Worm (Caenorhabditis elegans) whole organism, L4 larva: Measurements from ENCODE around the gene ncs-3.

ENCODE experiments used
- F49E8.2 ChIP-seq: sonication (generic microtip); optimal IDR thresholded peaks from 2 replicates; lab custom pipeline; 2016; ENCODE audit warnings: missing compliant biosample characterization, mild to moderate bottlenecking, missing genetic modification characterization, borderline replicate concordance
- R02D3.7 ChIP-seq: fragments of 150-350 bp; sonication (generic microtip); optimal IDR thresholded peaks from 3 replicates; lab custom pipeline; 2014; ENCODE audit warnings: missing biosample characterization, missing genetic modification characterization
- Y75B8A.6 ChIP-seq: fragments of 200-800 bp; sonication (Bioruptor generic); IDR thresholded peaks from 2 replicates; pipeline ENCODE4 v1.3.6; 2022; ENCODE audit warnings: missing genetic modification reagents, missing genetic modification characterization, missing compliant biosample characterization
- aha-1 ChIP-seq: fragments of 150-350 bp; peaks from one replicate; lab custom pipeline; 2014; ENCODE audit warnings: missing biosample characterization, missing genetic modification characterization
- aly-2 ChIP-seq: sonication (generic microtip); optimal IDR thresholded peaks from 2 replicates; lab custom pipeline; 2018; ENCODE audit warnings: missing biosample characterization, missing genetic modification characterization
- ama-1 ChIP-seq: fragments of 150-350 bp; optimal IDR thresholded peaks from 2 replicates; lab custom pipeline; 2014; ENCODE audit warnings: inconsistent platforms, mixed read lengths
- attf-4 ChIP-seq: sonication (generic microtip); optimal IDR thresholded peaks from 3 replicates; lab custom pipeline; 2017; ENCODE audit warnings: missing biosample characterization, missing genetic modification characterization
- ceh-20 ChIP-seq: fragments of 200-800 bp; sonication (Bioruptor generic); IDR thresholded peaks from 2 replicates; pipeline ENCODE4 v1.3.6; 2022; ENCODE audit warnings: missing genetic modification reagents, missing genetic modification characterization, missing compliant biosample characterization
- ceh-28 ChIP-seq: fragments of 150-350 bp; optimal IDR thresholded peaks from 2 replicates; lab custom pipeline; 2014; ENCODE audit warnings: missing biosample characterization, missing genetic modification reagents, missing genetic modification characterization
- ceh-62 ChIP-seq: sonication (generic microtip); optimal IDR thresholded peaks from 2 replicates; lab custom pipeline; 2017; ENCODE audit warnings: missing biosample characterization, missing genetic modification characterization
- ces-1 ChIP-seq: fragments of 150-350 bp; sonication (generic microtip); optimal IDR thresholded peaks from 4 replicates; lab custom pipeline; 2014; ENCODE audit warnings: missing biosample characterization, missing genetic modification reagents, missing genetic modification characterization
- daf-12 ChIP-seq: fragments of 150-350 bp; optimal IDR thresholded peaks from 2 replicates; lab custom pipeline; 2014; ENCODE audit warnings: missing biosample characterization, missing genetic modification reagents, missing genetic modification characterization
- daf-19 ChIP-seq: fragments of 200-800 bp; sonication (Bioruptor generic); conservative IDR thresholded peaks from 2 replicates; pipeline ENCODE4 v1.3.6; 2022; ENCODE audit warnings: missing genetic modification characterization, missing compliant biosample characterization
- dmd-8 ChIP-seq: fragments of 200-800 bp; sonication (Bioruptor generic); IDR thresholded peaks from 2 replicates; pipeline ENCODE4 v1.3.6; 2022; ENCODE audit warnings: missing genetic modification characterization, missing compliant biosample characterization
- dve-1 ChIP-seq: sonication (generic microtip); optimal IDR thresholded peaks from 2 replicates; lab custom pipeline; 2017; ENCODE audit warnings: antibody characterized with exemption, mild to moderate bottlenecking, missing genetic modification characterization, missing compliant biosample characterization; ENCODE audit not compliant: insufficient read depth
- egl-27 ChIP-seq: sonication (generic microtip); optimal IDR thresholded peaks from 3 replicates; lab custom pipeline; 2017; ENCODE audit warnings: missing biosample characterization, missing genetic modification reagents, missing genetic modification characterization
- hif-1 ChIP-seq, 2 experiments: sonication (generic microtip); optimal IDR thresholded peaks; 2 replicates each; lab custom pipeline; 2016 to 2017; ENCODE audit warnings: missing compliant biosample characterization in 2 of 2, missing genetic modification characterization in 2 of 2, missing genetic modification reagents in 2 of 2, missing genotype in 2 of 2, mild to moderate bottlenecking in 1 of 2
- hlh-11 ChIP-seq: fragments of 200-800 bp; sonication (Bioruptor generic); optimal IDR thresholded peaks from 2 replicates; lab custom pipeline; 2018; ENCODE audit warnings: mild to moderate bottlenecking, missing genetic modification characterization, missing compliant biosample characterization
- hmg-1.1 ChIP-seq: fragments of 200-800 bp; sonication (Bioruptor generic); IDR thresholded peaks from 2 replicates; pipeline ENCODE4 v1.3.6; 2022; ENCODE audit warnings: missing genetic modification reagents, missing genetic modification characterization, missing compliant biosample characterization
- lim-7 ChIP-seq: fragments of 200-800 bp; sonication (Bioruptor generic); IDR thresholded peaks from 2 replicates; pipeline ENCODE4 v1.3.6; 2022; ENCODE audit warnings: missing genetic modification characterization, missing compliant biosample characterization
- lin-1 ChIP-seq: fragments of 200-800 bp; sonication (Bioruptor generic); IDR thresholded peaks from 2 replicates; pipeline ENCODE4 v1.3.6; 2022; ENCODE audit warnings: missing genetic modification reagents, missing genetic modification characterization, missing compliant biosample characterization
- lin-13 ChIP-seq: fragments of 150-350 bp; optimal IDR thresholded peaks from 2 replicates; lab custom pipeline; 2014; ENCODE audit warnings: missing biosample characterization, missing genetic modification reagents, missing genetic modification characterization
- lin-15B ChIP-seq: fragments of 150-350 bp; sonication (generic microtip); optimal IDR thresholded peaks from 3 replicates; lab custom pipeline; 2014; ENCODE audit warnings: missing biosample characterization, missing genetic modification characterization
- lin-29 ChIP-seq: fragments of 200-800 bp; sonication (Bioruptor generic); IDR thresholded peaks from 2 replicates; pipeline ENCODE4 v1.3.6; 2022; ENCODE audit warnings: missing genetic modification reagents, missing genetic modification characterization, missing compliant biosample characterization
- lin-39 ChIP-seq: fragments of 150-350 bp; optimal IDR thresholded peaks from 2 replicates; lab custom pipeline; 2014; ENCODE audit warnings: missing biosample characterization, missing genetic modification reagents, missing genetic modification characterization
- lir-3 ChIP-seq: sonication (generic microtip); optimal IDR thresholded peaks from 2 replicates; lab custom pipeline; 2016; ENCODE audit warnings: mild to moderate bottlenecking, missing genetic modification characterization, missing compliant biosample characterization
- madf-9 ChIP-seq: fragments of 200-800 bp; sonication (Bioruptor generic); conservative IDR thresholded peaks from 2 replicates; pipeline ENCODE4 v1.3.6; 2022; ENCODE audit warnings: missing genetic modification reagents, missing genetic modification characterization, missing compliant biosample characterization
- mdt-29 ChIP-seq: fragments of 200-800 bp; sonication (Bioruptor generic); IDR thresholded peaks from 2 replicates; pipeline ENCODE4 v1.3.6; 2022; ENCODE audit warnings: missing genetic modification reagents, missing genetic modification characterization, missing compliant biosample characterization
- mes-2 ChIP-seq: sonication (generic microtip); optimal IDR thresholded peaks from 2 replicates; lab custom pipeline; 2016; ENCODE audit warnings: missing genotype, mild to moderate bottlenecking, missing genetic modification characterization, missing compliant biosample characterization; ENCODE audit not compliant: poor library complexity, severe bottlenecking
- nhr-10 ChIP-seq: fragments of 150-350 bp; optimal IDR thresholded peaks from 2 replicates; lab custom pipeline; 2014; ENCODE audit warnings: missing biosample characterization, missing genetic modification characterization
- nhr-102 ChIP-seq: sonication (generic microtip); optimal IDR thresholded peaks from 2 replicates; lab custom pipeline; 2016; ENCODE audit warnings: mild to moderate bottlenecking, missing genetic modification characterization, moderate library complexity, missing compliant biosample characterization
- nhr-11 ChIP-seq: fragments of 150-350 bp; optimal IDR thresholded peaks from 2 replicates; lab custom pipeline; 2014; ENCODE audit warnings: missing biosample characterization, missing genetic modification characterization
- nhr-237 ChIP-seq: sonication (generic microtip); optimal IDR thresholded peaks from 2 replicates; lab custom pipeline; 2017; ENCODE audit warnings: missing biosample characterization, missing genetic modification characterization
- nhr-25 ChIP-seq: sonication (generic microtip); optimal IDR thresholded peaks from 2 replicates; lab custom pipeline; 2017; ENCODE audit warnings: missing genetic modification characterization, mild to moderate bottlenecking, missing compliant biosample characterization, antibody characterized with exemption, moderate library complexity, borderline replicate concordance; ENCODE audit not compliant: insufficient read depth
- nhr-48 ChIP-seq: sonication (generic microtip); optimal IDR thresholded peaks from 2 replicates; lab custom pipeline; 2016; ENCODE audit warnings: mild to moderate bottlenecking, missing genetic modification characterization, missing compliant biosample characterization
- nhr-6 ChIP-seq: fragments of 150-350 bp; optimal IDR thresholded peaks from 2 replicates; lab custom pipeline; 2014; ENCODE audit warnings: missing biosample characterization, missing genetic modification characterization
- pha-4 ChIP-seq, 2 experiments: fragments of 150-350 bp in 1 of 2; fragments of 200-800 bp in 1 of 2; sonication (Bioruptor generic) in 1 of 2; IDR thresholded peaks in 1 of 2; optimal IDR thresholded peaks in 1 of 2; 2 replicates each; pipeline versions ENCODE4 v1.3.6 to Lab custom; 2014 to 2022; ENCODE audit warnings: missing genetic modification characterization in 2 of 2, missing genetic modification reagents in 2 of 2, missing biosample characterization in 1 of 2, missing compliant biosample characterization in 1 of 2
- sdz-12 ChIP-seq: fragments of 200-800 bp; sonication (Bioruptor generic); optimal IDR thresholded peaks from 2 replicates; lab custom pipeline; 2018; ENCODE audit warnings: mild to moderate bottlenecking, missing genetic modification characterization, missing compliant biosample characterization
- set-16 ChIP-seq: fragments of 200-800 bp; sonication (Bioruptor generic); IDR thresholded peaks from 2 replicates; pipeline ENCODE4 v1.3.6; 2022; ENCODE audit warnings: missing genetic modification reagents, missing genetic modification characterization, missing compliant biosample characterization
- snpc-1.2 ChIP-seq: fragments of 200-800 bp; sonication (Bioruptor generic); IDR thresholded peaks from 2 replicates; pipeline ENCODE4 v1.3.6; 2022; ENCODE audit warnings: missing genetic modification reagents, missing genetic modification characterization, missing compliant biosample characterization
- spr-3 ChIP-seq: fragments of 200-800 bp; sonication (Bioruptor generic); optimal IDR thresholded peaks from 2 replicates; lab custom pipeline; 2018; ENCODE audit warnings: mild to moderate bottlenecking, missing genetic modification characterization, missing compliant biosample characterization
- tag-97 ChIP-seq: fragments of 200-800 bp; sonication (Bioruptor generic); IDR thresholded peaks from 2 replicates; pipeline ENCODE4 v1.3.6; 2022; ENCODE audit warnings: missing genetic modification characterization, missing compliant biosample characterization
- tra-1 ChIP-seq: fragments of 200-800 bp; sonication (Bioruptor generic); IDR thresholded peaks from 2 replicates; pipeline ENCODE4 v1.3.6; 2022; ENCODE audit warnings: missing genetic modification reagents, missing genetic modification characterization, missing compliant biosample characterization
- zag-1 ChIP-seq: fragments of 150-350 bp; optimal IDR thresholded peaks from 2 replicates; lab custom pipeline; 2014; ENCODE audit warnings: missing biosample characterization, missing genetic modification characterization
- zfp-3 ChIP-seq: fragments of 200-800 bp; sonication (Bioruptor generic); conservative IDR thresholded peaks from 2 replicates; pipeline ENCODE4 v1.3.6; 2022; ENCODE audit warnings: missing genetic modification reagents, missing genetic modification characterization, missing compliant biosample characterization
- ztf-11 ChIP-seq: fragments of 150-350 bp; optimal IDR thresholded peaks from 2 replicates; lab custom pipeline; 2014; ENCODE audit warnings: missing biosample characterization, missing genetic modification characterization
- ztf-7 ChIP-seq: fragments of 150-350 bp; optimal IDR thresholded peaks from 2 replicates; lab custom pipeline; 2014; ENCODE audit warnings: missing biosample characterization, missing genetic modification characterization

ncs-3 gene

ce11 chrX:1089676-1090075, 35.8 kb downstream of the ncs-3 start:
- TF ChIP-seq dmd-8 (GFP tag; lab: Robert Waterston, UW): 0 out of 2 replicates have a peak, but pooled peaks have one; percentile 21
- TF ChIP-seq nhr-102: peak; percentile 10
- TF ChIP-seq lim-7 (GFP tag; lab: Robert Waterston, UW): 0 out of 2 replicates have a peak, but pooled peaks have one; percentile 60
- TF ChIP-seq aha-1 (tag; lab: Kevin White, UChicago): peak; percentile 75
- no peak for TF ChIP-seq daf-19 (GFP tag; lab: Robert Waterston, UW)
- TF ChIP-seq, all 104 proteins: peak for 4

- TF ChIP-seq hif-1 (tag; optimal IDR thresholded peaks at IDR 0.05; lab: Kevin White, UChicago) (peak; percentile 51 to 95), tag-97 (GFP tag; lab: Robert Waterston, UW) (no peak), aly-2 (tag; lab: Kevin White, UChicago) (no peak), R02D3.7 (tag; lab: Kevin White, UChicago) (no peak), nhr-48 (tag; lab: Kevin White, UChicago) (peak; percentile 91), hmg-1.1 (GFP tag; lab: Robert Waterston, UW) (peak; percentile 97), nhr-6 (tag; lab: Kevin White, UChicago) (peak; percentile 95), lin-1 (GFP tag; lab: Robert Waterston, UW) (peak; percentile 89), tra-1 (peak; percentile 95), zfp-3 (no peak), daf-12 (no peak), ama-1 (lab: Kevin White, UChicago) (peak; percentile 63), snpc-1.2 (GFP tag; lab: Robert Waterston, UW) (no peak), lir-3 (peak; percentile 2), lin-39 (tag; lab: Kevin White, UChicago) (no peak), nhr-237 (tag; lab: Kevin White, UChicago) (no peak), egl-27 (tag; lab: Kevin White, UChicago) (no peak), ceh-62 (no peak), zag-1 (tag; lab: Kevin White, UChicago) (no peak), ztf-7 (tag; lab: Kevin White, UChicago) (peak; percentile 77), mdt-29 (peak; percentile 35; the same call in 1 of the 2 replicates), ztf-11 (tag; lab: Kevin White, UChicago) (no peak), sdz-12 (no peak), ces-1 (GFP tag; lab: Kevin White, UChicago) (no peak), nhr-10 (tag; lab: Kevin White, UChicago) (peak; percentile 83), Y75B8A.6 (GFP tag; lab: Robert Waterston, UW) (no peak), mes-2 (tag; lab: Kevin White, UChicago) (peak; percentile 91), lin-13 (GFP tag; lab: Kevin White, UChicago) (peak; percentile 87), set-16 (peak; percentile 60), madf-9 (peak; percentile 62; the same call in 1 of the 2 replicates), dmd-8 (GFP tag; lab: Robert Waterston, UW) (no peak), dve-1 (tag; lab: Kevin White, UChicago) (peak; percentile 99), lin-15B (tag; lab: Kevin White, UChicago) (no peak), nhr-25 (tag; lab: Kevin White, UChicago) (peak; percentile 46), ceh-20 (GFP tag; lab: Robert Waterston, UW) (peak; percentile 95), ceh-28 (tag; lab: Kevin White, UChicago) (peak; percentile 40), lim-7 (GFP tag; lab: Robert Waterston, UW) (no peak), F49E8.2 (tag; lab: Kevin White, UChicago) (no peak), lin-29 (GFP tag; lab: Robert Waterston, UW) (0 out of 2 replicates have a peak, but pooled peaks have one; percentile 29), pha-4 (GFP tag; IDR thresholded peaks at IDR 0.05; lab: Robert Waterston, UW) (peak; percentile 87), pha-4 (tag; optimal IDR thresholded peaks at IDR 0.05; lab: Kevin White, UChicago) (peak; percentile 99), nhr-11 (tag; lab: Kevin White, UChicago) (peak; percentile 97), attf-4 (tag; lab: Kevin White, UChicago) (no peak), hlh-11 (tag; lab: Kevin White, UChicago) (peak; percentile 99), nhr-102 (peak; percentile 79), daf-19 (GFP tag; lab: Robert Waterston, UW) (peak; percentile 31; the same call in 1 of the 2 replicates), spr-3 (GFP tag; lab: Kevin White, UChicago) (peak; percentile 60)
These were observed 39.3 kb downstream of the ncs-3 start for ce11 chrX:1093154-1093553.
